Worm (Caenorhabditis elegans) whole organism, early embryonic: ENCODE results near the gene srg-8.

Source experiments
- F13C5.2 ChIP-seq: sonication (generic microtip); optimal IDR thresholded peaks from 2 replicates; lab custom pipeline; 2017; ENCODE audit warnings: mild to moderate bottlenecking, missing genetic modification characterization, inconsistent platforms, missing compliant biosample characterization
- ceh-13 ChIP-seq: fragments of 200-800 bp; sonication (Bioruptor generic); optimal IDR thresholded peaks from 2 replicates; lab custom pipeline; 2018; ENCODE audit warnings: mild to moderate bottlenecking, missing genetic modification characterization, missing compliant biosample characterization
- flt-1 ChIP-seq: fragments of 200-800 bp; sonication (Bioruptor generic); IDR thresholded peaks from 2 replicates; pipeline ENCODE4 v1.3.6; 2022; ENCODE audit warnings: missing genetic modification characterization, missing compliant biosample characterization
- hmg-4 ChIP-seq: fragments of 200-800 bp; sonication (Bioruptor generic); optimal IDR thresholded peaks from 2 replicates; lab custom pipeline; 2018; ENCODE audit warnings: mild to moderate bottlenecking, missing genetic modification characterization, missing compliant biosample characterization

ce11 chrIII:6221403-6221802, 33.2 kb downstream of the srg-8 start:
- TF ChIP-seq flt-1 (GFP tag; lab: Robert Waterston, UW) (no peak), hmg-4 (GFP tag; lab: Kevin White, UChicago) (no peak), ceh-13 (no peak), F13C5.2 (no peak)
